Worm (Caenorhabditis elegans) whole organism, L4/young adult: ENCODE measurements around the gene T03F6.10.

ENCODE experiments used
- W03F9.2 ChIP-seq: fragments of 150-350 bp; optimal IDR thresholded peaks from 2 replicates; lab custom pipeline; 2014; ENCODE audit warnings: missing biosample characterization, missing genetic modification characterization
- dao-5 ChIP-seq: sonication (generic microtip); optimal IDR thresholded peaks from 2 replicates; lab custom pipeline; 2016; ENCODE audit warnings: missing genotype, missing genetic modification characterization, moderate library complexity, missing compliant biosample characterization
- him-1 ChIP-seq: sonication (generic microtip); optimal IDR thresholded peaks from 2 replicates; lab custom pipeline; 2016; ENCODE audit warnings: missing genotype, missing genetic modification reagents, missing genetic modification characterization, missing compliant biosample characterization

- TF ChIP-seq him-1 (tag; lab: Kevin White, UChicago) (no peak), dao-5 (tag; lab: Kevin White, UChicago) (no peak), W03F9.2 (no peak)
Observed at ce11 chrIII:13380881-13381280, 2.7 kb upstream of the T03F6.10 start.
